Fruit fly (Drosophila melanogaster): Measurements from ENCODE around the gene Tango10.

The Tango10 gene

DNA sequence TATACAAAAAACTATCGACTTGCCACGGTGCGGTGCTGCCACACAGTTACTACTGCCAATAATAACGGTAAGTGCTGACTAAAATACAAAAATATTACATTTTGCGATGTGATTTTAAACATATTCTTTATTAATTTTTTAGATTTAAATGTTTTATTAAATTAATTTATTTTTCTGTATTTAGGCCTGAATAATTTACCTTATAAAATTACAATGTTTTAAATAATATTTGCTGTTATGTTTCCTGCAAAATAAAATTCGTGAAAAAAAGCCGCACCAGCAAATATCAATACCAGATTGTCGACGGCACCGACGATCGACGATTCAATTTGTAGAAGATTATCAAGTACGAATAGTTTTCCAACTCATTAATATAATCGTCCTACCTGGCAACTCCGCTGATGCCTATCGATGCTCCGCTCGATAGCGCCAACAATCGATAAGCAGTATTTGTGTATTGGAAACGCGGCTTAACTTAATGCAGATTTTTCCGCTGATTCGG lies 41.5 kb upstream of the Tango10 start, which contains the start of the genes Vlet and bif (continued):
- TF ChIP-seq gcm2 (GFP tag; optimal IDR thresholded peaks at IDR 0.05) (no peak), Bdp1 (GFP tag; optimal IDR thresholded peaks at IDR 0.05) (peak; percentile 23), CG33213 (GFP tag; optimal IDR thresholded peaks at IDR 0.05) (peak; percentile 16), CG10274 (GFP tag; optimal IDR thresholded peaks at IDR 0.05) (peak; percentile 48), CG1233 (GFP tag; optimal IDR thresholded peaks at IDR 0.05) (peak; percentile 62), jigr1 (GFP tag; IDR thresholded peaks at IDR 0.05) (no peak), CG9609 (GFP tag; optimal IDR thresholded peaks at IDR 0.05) (peak; percentile 62), cas (GFP tag; IDR thresholded peaks at IDR 0.05) (no peak), tin (GFP tag; optimal IDR thresholded peaks at IDR 0.05) (peak; percentile 72), CG17912 (GFP tag; optimal IDR thresholded peaks at IDR 0.05) (no peak), CG10462 (GFP tag; optimal IDR thresholded peaks at IDR 0.05) (peak; percentile 44), CG8089 (GFP tag; optimal IDR thresholded peaks at IDR 0.05) (no peak), ind (GFP tag; optimal IDR thresholded peaks at IDR 0.05) (peak; percentile 74), C15 (GFP tag; IDR thresholded peaks at IDR 0.05) (no peak), CG3995 (GFP tag; optimal IDR thresholded peaks at IDR 0.05) (peak; percentile 18), Atf6 (GFP tag; IDR thresholded peaks at IDR 0.05) (peak; percentile 42; the same call in 1 of the 2 replicates), CG7556 (GFP tag; optimal IDR thresholded peaks at IDR 0.05) (peak; percentile 73), HLH54F (GFP tag; optimal IDR thresholded peaks at IDR 0.05) (peak; percentile 53), CG7271 (tag; optimal IDR thresholded peaks at IDR 0.05) (no peak), Meics (GFP tag; optimal IDR thresholded peaks at IDR 0.05) (peak; percentile 76), ranshi (GFP tag; IDR thresholded peaks at IDR 0.05) (no peak; the same call in 1 of the 2 replicates), E2f1 (GFP tag; IDR thresholded peaks at IDR 0.05) (no peak; the same call in 1 of the 2 replicates), HHEX (GFP tag; optimal IDR thresholded peaks at IDR 0.05) (peak; percentile 52), CG8924 (tag; optimal IDR thresholded peaks at IDR 0.05) (peak; percentile 78), ac (GFP tag; optimal IDR thresholded peaks at IDR 0.05) (no peak), sens (GFP tag) (peak; percentile 89), CG6272 (GFP tag; IDR thresholded peaks at IDR 0.05) (peak; percentile 31; the same call in 1 of the 2 replicates), CG11093 (GFP tag; IDR thresholded peaks at IDR 0.05) (no peak), stc (GFP tag; IDR thresholded peaks at IDR 0.05) (no peak), CG18599 (GFP tag; optimal IDR thresholded peaks at IDR 0.05) (peak; percentile 71), CG6254 (GFP tag; optimal IDR thresholded peaks at IDR 0.05) (peak; percentile 9), Antp (GFP tag; optimal IDR thresholded peaks at IDR 0.05) (peak; percentile 49), CG14441 (GFP tag; IDR thresholded peaks at IDR 0.05) (peak; percentile 43; the same call in 1 of the 2 replicates), amos (GFP tag; IDR thresholded peaks at IDR 0.05; ENCODE audit: partially characterized antibody) (peak; percentile 69), tup (GFP tag; optimal IDR thresholded peaks at IDR 0.05) (peak; percentile 23), CG10267 (tag; optimal IDR thresholded peaks at IDR 0.05) (peak; percentile 76), pzg (GFP tag; optimal IDR thresholded peaks at IDR 0.05) (peak; percentile 44), ERR (GFP tag; optimal IDR thresholded peaks at IDR 0.05) (no peak), Ptx1 (GFP tag; IDR thresholded peaks at IDR 0.05) (peak; percentile 52), CG7786 (GFP tag; optimal IDR thresholded peaks at IDR 0.05) (peak; percentile 5), E2f2 (GFP tag; IDR thresholded peaks at IDR 0.05) (peak; percentile 41), CG2712 (tag; optimal IDR thresholded peaks at IDR 0.05) (peak; percentile 80), lmd (GFP tag; IDR thresholded peaks at IDR 0.05) (peak; percentile 60), CG4617 (GFP tag; optimal IDR thresholded peaks at IDR 0.05; ENCODE audit: borderline replicate concordance) (peak; percentile 23), lilli (GFP tag; optimal IDR thresholded peaks at IDR 0.05) (peak; percentile 60), Pdp1 (GFP tag; optimal IDR thresholded peaks at IDR 0.05) (peak in 1 of 2 experiments; percentile 18), lola (GFP tag; optimal IDR thresholded peaks at IDR 0.05) (peak in 1 of 3 experiments; percentile 69), Ssrp (tag; optimal IDR thresholded peaks at IDR 0.05) (peak; percentile 59), zen2 (GFP tag; IDR thresholded peaks at IDR 0.05; ENCODE audit: partially characterized antibody) (no peak), org-1 (GFP tag; optimal IDR thresholded peaks at IDR 0.05) (no peak)
